Worm (Caenorhabditis elegans) whole organism, young adult: Measurements from ENCODE around the gene fbxa-115.

Experiments
- B0035.1 ChIP-seq: sonication (generic microtip); optimal IDR thresholded peaks from 2 replicates; lab custom pipeline; 2016; ENCODE audit warnings: missing genetic modification characterization, mild to moderate bottlenecking, missing compliant biosample characterization, missing genotype, missing genetic modification reagents
- B0261.1 ChIP-seq: sonication (generic microtip); optimal IDR thresholded peaks from 2 replicates; lab custom pipeline; 2016; ENCODE audit warnings: mild to moderate bottlenecking, missing genetic modification characterization, moderate library complexity, missing compliant biosample characterization
- B0336.3 ChIP-seq: fragments of 200-800 bp; sonication (Bioruptor generic); IDR thresholded peaks from 2 replicates; pipeline ENCODE4 v1.3.6; 2022; ENCODE audit warnings: missing genetic modification characterization, missing compliant biosample characterization
- C06A6.2 ChIP-seq: fragments of 200-800 bp; sonication (Bioruptor generic); conservative IDR thresholded peaks from 2 replicates; pipeline ENCODE4 v1.3.6; 2022; ENCODE audit warnings: missing genetic modification characterization, missing compliant biosample characterization
- F22D6.2 ChIP-seq: sonication (generic microtip); optimal IDR thresholded peaks from 2 replicates; lab custom pipeline; 2016; ENCODE audit warnings: mild to moderate bottlenecking, missing genetic modification characterization, missing compliant biosample characterization
- F37B4.10 ChIP-seq: fragments of 200-800 bp; sonication (Bioruptor generic); IDR thresholded peaks from 2 replicates; pipeline ENCODE4 v1.3.6; 2022; ENCODE audit warnings: missing genetic modification characterization, missing compliant biosample characterization
- F39B2.1 ChIP-seq: fragments of 200-800 bp; sonication (Bioruptor generic); IDR thresholded peaks from 2 replicates; pipeline ENCODE4 v1.3.6; 2022; ENCODE audit warnings: missing genetic modification reagents, missing genetic modification characterization, missing compliant biosample characterization
- F49E8.2 ChIP-seq: sonication (generic microtip); optimal IDR thresholded peaks from 3 replicates; lab custom pipeline; 2017; ENCODE audit warnings: missing genetic modification characterization, mild to moderate bottlenecking, missing compliant biosample characterization, antibody characterized with exemption, moderate library complexity; ENCODE audit not compliant: insufficient read depth
- F55B11.4 ChIP-seq: sonication (generic microtip); optimal IDR thresholded peaks from 2 replicates; lab custom pipeline; 2016; ENCODE audit warnings: missing compliant biosample characterization, missing genetic modification characterization, borderline replicate concordance; ENCODE audit not compliant: insufficient read depth
- F57C9.4 ChIP-seq: sonication (generic microtip); optimal IDR thresholded peaks from 2 replicates; lab custom pipeline; 2017; ENCODE audit warnings: mild to moderate bottlenecking, missing genetic modification characterization, missing compliant biosample characterization
- T07F8.4 ChIP-seq: sonication (generic microtip); optimal IDR thresholded peaks from 2 replicates; lab custom pipeline; 2016; ENCODE audit warnings: mild to moderate bottlenecking, missing genetic modification characterization, moderate library complexity, missing compliant biosample characterization
- Y53G8AR.9 ChIP-seq: fragments of 200-800 bp; sonication (Bioruptor generic); conservative IDR thresholded peaks from 2 replicates; pipeline ENCODE4 v1.3.6; 2022; ENCODE audit warnings: missing genetic modification reagents, missing genetic modification characterization, missing compliant biosample characterization
- Y56A3A.18 ChIP-seq: fragments of 200-800 bp; sonication (Bioruptor generic); IDR thresholded peaks from 2 replicates; pipeline ENCODE4 v1.3.6; 2022; ENCODE audit warnings: missing genetic modification reagents, missing genetic modification characterization, missing compliant biosample characterization
- ZK185.1 ChIP-seq: sonication (generic microtip); optimal IDR thresholded peaks from 2 replicates; lab custom pipeline; 2016; ENCODE audit warnings: mild to moderate bottlenecking, missing genetic modification characterization, missing compliant biosample characterization; ENCODE audit not compliant: poor library complexity, severe bottlenecking
- aptf-2 ChIP-seq: fragments of 200-800 bp; sonication (Bioruptor generic); conservative IDR thresholded peaks from 2 replicates; pipeline ENCODE4 v1.3.6; 2022; ENCODE audit warnings: missing genetic modification reagents, missing genetic modification characterization, missing compliant biosample characterization
- aptf-3 ChIP-seq: fragments of 200-800 bp; sonication (Bioruptor generic); IDR thresholded peaks from 2 replicates; pipeline ENCODE4 v1.3.6; 2022; ENCODE audit warnings: missing genetic modification characterization, missing compliant biosample characterization
- cebp-1 ChIP-seq, 2 experiments: fragments of 200-800 bp in 1 of 2; sonication (Bioruptor generic) in 1 of 2; sonication (generic microtip) in 1 of 2; IDR thresholded peaks in 1 of 2; optimal IDR thresholded peaks in 1 of 2; 2 replicates each; pipeline versions ENCODE4 v1.3.6 to Lab custom; 2017 to 2022; ENCODE audit warnings: missing compliant biosample characterization in 2 of 2, missing genetic modification characterization in 2 of 2, mild to moderate bottlenecking in 1 of 2, missing genetic modification reagents in 1 of 2, moderate library complexity in 1 of 2
- ceh-100 ChIP-seq: fragments of 200-800 bp; sonication (Bioruptor generic); IDR thresholded peaks from 2 replicates; pipeline ENCODE4 v1.3.6; 2022; ENCODE audit warnings: missing genetic modification reagents, missing genetic modification characterization, missing compliant biosample characterization
- ceh-40 ChIP-seq: fragments of 200-800 bp; sonication (Bioruptor generic); IDR thresholded peaks from 2 replicates; pipeline ENCODE4 v1.3.6; 2022; ENCODE audit warnings: missing genetic modification characterization, missing compliant biosample characterization
- egl-18 ChIP-seq: fragments of 200-800 bp; sonication (Bioruptor generic); IDR thresholded peaks from 2 replicates; pipeline ENCODE4 v1.3.6; 2022; ENCODE audit warnings: missing genetic modification reagents, missing genetic modification characterization, missing compliant biosample characterization
- egl-44 ChIP-seq: fragments of 200-800 bp; sonication (Bioruptor generic); IDR thresholded peaks from 2 replicates; pipeline ENCODE4 v1.3.6; 2022; ENCODE audit warnings: missing genetic modification reagents, missing genetic modification characterization, missing compliant biosample characterization
- ekl-4 ChIP-seq: fragments of 200-800 bp; sonication (Bioruptor generic); IDR thresholded peaks from 2 replicates; pipeline ENCODE4 v1.3.6; 2022; ENCODE audit warnings: missing genetic modification reagents, missing genetic modification characterization, missing compliant biosample characterization
- him-1 ChIP-seq: sonication (generic microtip); optimal IDR thresholded peaks from 2 replicates; lab custom pipeline; 2016; ENCODE audit warnings: missing genotype, missing genetic modification reagents, missing genetic modification characterization, missing compliant biosample characterization
- hmg-20 ChIP-seq: fragments of 200-800 bp; sonication (Bioruptor generic); IDR thresholded peaks from 2 replicates; pipeline ENCODE4 v1.3.6; 2022; ENCODE audit warnings: missing genetic modification reagents, missing genetic modification characterization, missing compliant biosample characterization
- lin-26 ChIP-seq: fragments of 200-800 bp; sonication (Bioruptor generic); IDR thresholded peaks from 2 replicates; pipeline ENCODE4 v1.3.6; 2022; ENCODE audit warnings: missing genetic modification reagents, missing genetic modification characterization, missing compliant biosample characterization
- lin-40 ChIP-seq: sonication (generic microtip); optimal IDR thresholded peaks from 2 replicates; lab custom pipeline; 2016; ENCODE audit warnings: missing genetic modification characterization, mild to moderate bottlenecking, missing compliant biosample characterization, missing genotype, missing genetic modification reagents
- madf-3 ChIP-seq: fragments of 200-800 bp; sonication (Bioruptor generic); IDR thresholded peaks from 2 replicates; pipeline ENCODE4 v1.3.6; 2022; ENCODE audit warnings: missing genetic modification reagents, missing genetic modification characterization, missing compliant biosample characterization
- madf-6 ChIP-seq: fragments of 200-800 bp; sonication (Bioruptor generic); IDR thresholded peaks from 2 replicates; pipeline ENCODE4 v1.3.6; 2022; ENCODE audit warnings: missing genetic modification reagents, missing genetic modification characterization, missing compliant biosample characterization
- mcd-1 ChIP-seq: fragments of 200-800 bp; sonication (Bioruptor generic); IDR thresholded peaks from 2 replicates; pipeline ENCODE4 v1.3.6; 2022; ENCODE audit warnings: missing genetic modification reagents, missing genetic modification characterization, missing compliant biosample characterization
- mes-4 ChIP-seq: sonication (generic microtip); optimal IDR thresholded peaks from 2 replicates; lab custom pipeline; 2016; ENCODE audit warnings: missing genotype, missing genetic modification characterization, missing compliant biosample characterization
- mxl-1 ChIP-seq: sonication (generic microtip); optimal IDR thresholded peaks from 2 replicates; lab custom pipeline; 2016; ENCODE audit warnings: missing genetic modification characterization, missing compliant biosample characterization
- nfyb-1 ChIP-seq: fragments of 200-800 bp; sonication (Bioruptor generic); IDR thresholded peaks from 2 replicates; pipeline ENCODE4 v1.3.6; 2022; ENCODE audit warnings: missing genetic modification reagents, missing genetic modification characterization, missing compliant biosample characterization
- nhr-179 ChIP-seq: sonication (generic microtip); optimal IDR thresholded peaks from 2 replicates; lab custom pipeline; 2016; ENCODE audit warnings: mild to moderate bottlenecking, missing genetic modification characterization, missing compliant biosample characterization
- pbrm-1 ChIP-seq: fragments of 200-800 bp; sonication (Bioruptor generic); IDR thresholded peaks from 2 replicates; pipeline ENCODE4 v1.3.6; 2022; ENCODE audit warnings: missing genetic modification reagents, missing genetic modification characterization, missing compliant biosample characterization
- repo-1 ChIP-seq: sonication (generic microtip); optimal IDR thresholded peaks from 2 replicates; lab custom pipeline; 2017; ENCODE audit warnings: mild to moderate bottlenecking, missing genetic modification characterization, missing compliant biosample characterization
- rpc-1 ChIP-seq, 2 experiments: fragments of 150-350 bp in 1 of 2; sonication (generic microtip) in 1 of 2; optimal IDR thresholded peaks; 2 replicates each; lab custom pipeline; 2014 to 2018; ENCODE audit warnings: missing biosample characterization in 1 of 2, missing genetic modification characterization in 1 of 2, missing genetic modification reagents in 1 of 2, missing genotype in 1 of 2
- snpc-3.4 ChIP-seq: sonication (generic microtip); optimal IDR thresholded peaks from 2 replicates; lab custom pipeline; 2017; ENCODE audit warnings: missing genetic modification characterization, mild to moderate bottlenecking, missing compliant biosample characterization, antibody characterized with exemption, moderate library complexity, missing genotype, missing genetic modification reagents
- tbp1 ChIP-seq: fragments of 200-800 bp; sonication (Bioruptor generic); optimal IDR thresholded peaks from 2 replicates; lab custom pipeline; 2018; ENCODE audit warnings: mild to moderate bottlenecking, missing genetic modification characterization, missing compliant biosample characterization
- ztf-26 ChIP-seq: sonication (generic microtip); optimal IDR thresholded peaks from 2 replicates; lab custom pipeline; 2017; ENCODE audit warnings: missing genetic modification characterization, missing compliant biosample characterization
- ztf-3 ChIP-seq: fragments of 200-800 bp; sonication (Bioruptor generic); optimal IDR thresholded peaks from 2 replicates; lab custom pipeline; 2018; ENCODE audit warnings: mild to moderate bottlenecking, missing genetic modification characterization, missing compliant biosample characterization

fbxa-115 gene

ce11 chrV:20161781-20162289, 30.1 kb downstream of the fbxa-115 start (continued):
- no peak for TF ChIP-seq nhr-179 (tag; lab: Kevin White, UChicago)
- peak; percentile 4; the same call in 1 of the 2 replicates for TF ChIP-seq madf-6 (GFP tag; lab: Robert Waterston, UW)
- no peak for TF ChIP-seq pbrm-1 (GFP tag; lab: Robert Waterston, UW)
- TF ChIP-seq egl-18 (GFP tag; lab: Robert Waterston, UW) = 0 out of 2 replicates have a peak, but pooled peaks have one; percentile 61
- no peak for TF ChIP-seq aptf-2 (GFP tag; lab: Robert Waterston, UW)
- no peak for TF ChIP-seq mcd-1
- TF ChIP-seq ztf-26 (tag; lab: Kevin White, UChicago) = no peak
- 0 out of 2 replicates have a peak, but pooled peaks have one; percentile 82 for TF ChIP-seq Y53G8AR.9 (GFP tag; lab: Robert Waterston, UW)
- no peak for TF ChIP-seq cebp-1 (GFP tag; IDR thresholded peaks at IDR 0.05; lab: Robert Waterston, UW)
- no peak for TF ChIP-seq cebp-1 (tag; optimal IDR thresholded peaks at IDR 0.05; lab: Kevin White, UChicago)
- 0 out of 2 replicates have a peak, but pooled peaks have one; percentile 22 for TF ChIP-seq nfyb-1 (GFP tag; lab: Robert Waterston, UW)
- TF ChIP-seq C06A6.2 (GFP tag; lab: Robert Waterston, UW) = no peak
- no peak for TF ChIP-seq ceh-40 (GFP tag; lab: Robert Waterston, UW)
- TF ChIP-seq hmg-20 = no peak
- TF ChIP-seq him-1 (tag; lab: Kevin White, UChicago) = no peak
- TF ChIP-seq B0336.3 = peak; percentile 74
- no peak for TF ChIP-seq B0035.1
- peak; percentile 64 for TF ChIP-seq repo-1 (tag; lab: Kevin White, UChicago)
- TF ChIP-seq ceh-100 (GFP tag; lab: Robert Waterston, UW) = no peak
- no peak for TF ChIP-seq snpc-3.4 (tag; lab: Kevin White, UChicago)
- TF ChIP-seq F57C9.4 (tag; lab: Kevin White, UChicago) = no peak

- TF ChIP-seq ekl-4 (GFP tag; lab: Robert Waterston, UW) (no peak), F55B11.4 (tag; lab: Kevin White, UChicago) (no peak), ZK185.1 (tag; lab: Kevin White, UChicago) (no peak), mes-4 (tag; lab: Kevin White, UChicago) (no peak), lin-26 (GFP tag; lab: Robert Waterston, UW) (no peak), lin-40 (tag; lab: Kevin White, UChicago) (no peak), B0261.1 (no peak), F39B2.1 (GFP tag; lab: Robert Waterston, UW) (no peak), ztf-3 (GFP tag; lab: Kevin White, UChicago) (no peak), aptf-3 (GFP tag; lab: Robert Waterston, UW) (no peak), F37B4.10 (GFP tag; lab: Robert Waterston, UW) (no peak), mxl-1 (no peak), F22D6.2 (tag; lab: Kevin White, UChicago) (no peak)
Measured at ce11 chrV:20158223-20158622, 33.7 kb downstream of the fbxa-115 start, which contains the start of gene F19B2.6. Gene F19B2.6 (plus strand): TSS chrV:20158523.

- peak; percentile 39 for TF ChIP-seq rpc-1 (optimal IDR thresholded peaks at IDR 0.05; lab: Kevin White, UChicago)
- TF ChIP-seq rpc-1 (tag; optimal IDR thresholded peaks at IDR 0.05; lab: Kevin White, UChicago) = peak; percentile 71
- peak; percentile 39 for TF ChIP-seq B0261.1
- TF ChIP-seq T07F8.4 (tag; lab: Kevin White, UChicago) = no peak
- TF ChIP-seq tbp1 (GFP tag; lab: Kevin White, UChicago) = peak; percentile 64
- TF ChIP-seq mxl-1 = no peak
- TF ChIP-seq madf-3 = no peak
- TF ChIP-seq egl-44 (GFP tag; lab: Robert Waterston, UW) = no peak
- no peak for TF ChIP-seq F49E8.2 (tag; lab: Kevin White, UChicago)
- TF ChIP-seq Y56A3A.18 (GFP tag; lab: Robert Waterston, UW) = no peak
Measured at ce11 chrV:20151855-20152254, 40.1 kb downstream of the fbxa-115 start.
